Fruit fly (Drosophila melanogaster) whole organism, embryonic: Measurements from ENCODE around the gene dlt.
A peak's percentile ranks its signal among the peaks of the same experiment; 100 is the strongest.

Experiments
- Atf6 ChIP-seq: fragments of 200-800 bp; sonication (Bioruptor generic); IDR thresholded peaks from 2 replicates; pipeline ENCODE4 v1.3.6; 2022; ENCODE audit warnings: missing biosample characterization, missing genetic modification characterization
- Bteb2 ChIP-seq: fragments of 200-800 bp; sonication (Bioruptor generic); optimal IDR thresholded peaks from 2 replicates; lab custom pipeline; 2016; ENCODE audit warnings: missing biosample characterization, missing genetic modification characterization
- CG10147 ChIP-seq: fragments of 200-800 bp; sonication (Bioruptor generic); optimal IDR thresholded peaks from 2 replicates; lab custom pipeline; 2019; ENCODE audit warnings: missing biosample characterization, mild to moderate bottlenecking, missing genetic modification characterization, moderate library complexity
- CG10543 ChIP-seq: fragments of 200-800 bp; sonication (Bioruptor generic); optimal IDR thresholded peaks from 3 replicates; lab custom pipeline; 2017; ENCODE audit warnings: missing biosample characterization, mild to moderate bottlenecking, missing genetic modification characterization, moderate library complexity
- CG12236 ChIP-seq: fragments of 200-800 bp; sonication (Bioruptor generic); optimal IDR thresholded peaks from 2 replicates; lab custom pipeline; 2016; ENCODE audit warnings: missing biosample characterization, missing genetic modification characterization
- CG16813 ChIP-seq: fragments of 200-800 bp; sonication (Bioruptor generic); IDR thresholded peaks from 3 replicates; pipeline ENCODE4 v1.3.6; 2022; ENCODE audit warnings: missing biosample characterization, missing genetic modification characterization; ENCODE audit not compliant: partially characterized antibody
- CG17359 ChIP-seq: fragments of 200-800 bp; sonication (Bioruptor generic); optimal IDR thresholded peaks from 3 replicates; lab custom pipeline; 2018; ENCODE audit warnings: missing biosample characterization, mild to moderate bottlenecking, missing genetic modification characterization, moderate library complexity
- CG17612 ChIP-seq: fragments of 200-800 bp; sonication (Bioruptor generic); IDR thresholded peaks from 2 replicates; pipeline ENCODE4 v1.3.6; 2022; ENCODE audit warnings: missing biosample characterization, missing genetic modification characterization
- CG32767 ChIP-seq: fragments of 200-800 bp; sonication (Bioruptor generic); IDR thresholded peaks from 2 replicates; pipeline ENCODE4 v1.3.6; 2022; ENCODE audit warnings: missing biosample characterization, missing genetic modification characterization
- CG32772 ChIP-seq: fragments of 200-800 bp; sonication (Bioruptor generic); IDR thresholded peaks from 2 replicates; pipeline ENCODE4 v1.3.6; 2022; ENCODE audit warnings: missing biosample characterization, missing genetic modification characterization
- CG34376 ChIP-seq: fragments of 200-800 bp; sonication (Bioruptor generic); optimal IDR thresholded peaks from 2 replicates; lab custom pipeline; 2018; ENCODE audit warnings: missing biosample characterization, mild to moderate bottlenecking, missing genetic modification characterization
- CG43689 ChIP-seq: fragments of 200-800 bp; sonication (Bioruptor generic); IDR thresholded peaks from 2 replicates; pipeline ENCODE4 v1.3.6; 2022; ENCODE audit warnings: missing biosample characterization, missing genetic modification characterization
- CG4404 ChIP-seq: fragments of 200-800 bp; sonication (Bioruptor generic); IDR thresholded peaks from 2 replicates; pipeline ENCODE4 v1.3.6; 2022; ENCODE audit warnings: missing biosample characterization, missing genetic modification characterization
- CG4617 ChIP-seq: fragments of 200-800 bp; sonication (Bioruptor generic); optimal IDR thresholded peaks from 3 replicates; lab custom pipeline; 2016; ENCODE audit warnings: missing biosample characterization, missing genetic modification characterization, borderline replicate concordance
- CG6254 ChIP-seq: fragments of 200-800 bp; sonication (Bioruptor generic); optimal IDR thresholded peaks from 3 replicates; lab custom pipeline; 2017; ENCODE audit warnings: mild to moderate bottlenecking, missing biosample characterization, missing genetic modification reagents, missing genetic modification characterization
- Dbx ChIP-seq: fragments of 200-800 bp; sonication (Bioruptor generic); IDR thresholded peaks from 3 replicates; pipeline ENCODE4 v1.3.6; 2022; ENCODE audit warnings: missing biosample characterization, missing genetic modification characterization
- E2f2 ChIP-seq: fragments of 200-800 bp; sonication (Bioruptor generic); IDR thresholded peaks from 2 replicates; pipeline ENCODE4 v1.3.6; 2022; ENCODE audit warnings: missing biosample characterization, missing genetic modification characterization
- Fer1 ChIP-seq: fragments of 200-800 bp; sonication (Bioruptor generic); optimal IDR thresholded peaks from 2 replicates; lab custom pipeline; 2017; ENCODE audit warnings: missing biosample characterization, mild to moderate bottlenecking, missing genetic modification characterization
- GATAe ChIP-seq: fragments of 200-800 bp; sonication (Bioruptor generic); conservative IDR thresholded peaks from 2 replicates; pipeline ENCODE4 v1.3.6; 2022; ENCODE audit warnings: missing biosample characterization, missing genetic modification characterization
- H15 ChIP-seq: fragments of 200-800 bp; sonication (Bioruptor generic); IDR thresholded peaks from 3 replicates; pipeline ENCODE4 v1.3.6; 2022; ENCODE audit warnings: missing biosample characterization, missing genetic modification characterization
- Hey ChIP-seq: fragments of 200-800 bp; sonication (Bioruptor generic); optimal IDR thresholded peaks from 3 replicates; lab custom pipeline; 2018; ENCODE audit warnings: missing biosample characterization, mild to moderate bottlenecking, missing genetic modification characterization
- HmgD ChIP-seq: fragments of 200-800 bp; sonication (Bioruptor generic); optimal IDR thresholded peaks from 3 replicates; lab custom pipeline; 2016; ENCODE audit warnings: missing biosample characterization, missing genetic modification characterization
- HmgZ ChIP-seq: fragments of 200-800 bp; sonication (Bioruptor generic); optimal IDR thresholded peaks from 2 replicates; lab custom pipeline; 2018; ENCODE audit warnings: missing biosample characterization, mild to moderate bottlenecking, missing genetic modification characterization
- Opbp ChIP-seq: fragments of 200-800 bp; sonication (Bioruptor generic); IDR thresholded peaks from 3 replicates; pipeline ENCODE4 v1.3.6; 2022; ENCODE audit warnings: missing biosample characterization, missing genetic modification characterization; ENCODE audit not compliant: partially characterized antibody
- Pdp1 ChIP-seq, 2 experiments: fragments of 200-800 bp; sonication (Bioruptor generic); optimal IDR thresholded peaks; 3 replicates each; lab custom pipeline; 2016; ENCODE audit warnings: missing biosample characterization in 2 of 2, missing genetic modification characterization in 2 of 2, mild to moderate bottlenecking in 1 of 2, moderate library complexity in 1 of 2
- Sin3A ChIP-seq: fragments of >200 bp; optimal IDR thresholded peaks from 2 replicates; lab custom pipeline; 2018
- chinmo ChIP-seq: fragments of 200-800 bp; sonication (Bioruptor generic); IDR thresholded peaks from 4 replicates; pipeline ENCODE4 v1.3.6; 2022; ENCODE audit warnings: missing biosample characterization, missing genetic modification characterization; ENCODE audit not compliant: partially characterized antibody
- dm ChIP-seq: fragments of 200-800 bp; sonication (Bioruptor generic); optimal IDR thresholded peaks from 3 replicates; lab custom pipeline; 2016; ENCODE audit warnings: missing biosample characterization, missing genetic modification characterization
- en ChIP-seq: fragments of 200-800 bp; sonication (Bioruptor generic); optimal IDR thresholded peaks from 2 replicates; lab custom pipeline; 2016; ENCODE audit warnings: missing biosample characterization, missing genetic modification characterization
- exex ChIP-seq: fragments of 200-800 bp; sonication (Bioruptor generic); optimal IDR thresholded peaks from 4 replicates; lab custom pipeline; 2018; ENCODE audit warnings: missing biosample characterization, mild to moderate bottlenecking, missing genetic modification characterization, moderate library complexity
- grn ChIP-seq: fragments of 200-800 bp; sonication (Bioruptor generic); optimal IDR thresholded peaks from 3 replicates; lab custom pipeline; 2017; ENCODE audit warnings: missing biosample characterization, missing genetic modification characterization
- jigr1 ChIP-seq: fragments of 200-800 bp; sonication (Bioruptor generic); IDR thresholded peaks from 3 replicates; pipeline ENCODE4 v1.3.6; 2022; ENCODE audit warnings: missing biosample characterization, missing genetic modification characterization
- jumu ChIP-seq: fragments of 200-800 bp; sonication (Bioruptor generic); optimal IDR thresholded peaks from 3 replicates; lab custom pipeline; 2016; ENCODE audit warnings: missing biosample characterization, missing genetic modification characterization
- kay ChIP-seq: fragments of 200-800 bp; sonication (Bioruptor generic); optimal IDR thresholded peaks from 2 replicates; lab custom pipeline; 2016; ENCODE audit warnings: missing biosample characterization, missing genetic modification characterization
- mam ChIP-seq: fragments of 200-800 bp; sonication (Bioruptor generic); optimal IDR thresholded peaks from 3 replicates; lab custom pipeline; 2016; ENCODE audit warnings: missing biosample characterization, missing genetic modification characterization
- mirr ChIP-seq: fragments of 200-800 bp; sonication (Bioruptor generic); optimal IDR thresholded peaks from 3 replicates; lab custom pipeline; 2018; ENCODE audit warnings: missing biosample characterization, mild to moderate bottlenecking, missing genetic modification characterization
- pfk ChIP-seq: fragments of 200-800 bp; sonication (Bioruptor generic); optimal IDR thresholded peaks from 2 replicates; lab custom pipeline; 2018; ENCODE audit warnings: missing biosample characterization, mild to moderate bottlenecking, missing genetic modification characterization, moderate library complexity
- pnt ChIP-seq: fragments of 200-800 bp; sonication (Bioruptor generic); optimal IDR thresholded peaks from 3 replicates; lab custom pipeline; 2016; ENCODE audit warnings: missing biosample characterization, missing genetic modification characterization
- rib ChIP-seq: fragments of 200-800 bp; sonication (Bioruptor generic); IDR thresholded peaks from 2 replicates; pipeline ENCODE4 v1.3.6; 2022; ENCODE audit warnings: missing biosample characterization, missing genetic modification characterization
- sc ChIP-seq, 3 experiments: fragments of >200 bp in 2 of 3; fragments of 200-800 bp in 1 of 3; sonication (Bioruptor generic) in 1 of 3; optimal IDR thresholded peaks; 2 replicates in 2 of 3; 3 replicates in 1 of 3; lab custom pipeline; 2017; ENCODE audit warnings: mild to moderate bottlenecking in 1 of 3, missing biosample characterization in 1 of 3, missing genetic modification characterization in 1 of 3, missing genetic modification reagents in 1 of 3
- sd ChIP-seq: fragments of 200-800 bp; sonication (Bioruptor generic); optimal IDR thresholded peaks from 3 replicates; lab custom pipeline; 2018; ENCODE audit warnings: missing biosample characterization, mild to moderate bottlenecking, missing genetic modification characterization, moderate library complexity
- sisA ChIP-seq: fragments of 200-800 bp; sonication (Bioruptor generic); IDR thresholded peaks from 2 replicates; pipeline ENCODE4 v1.3.6; 2022; ENCODE audit warnings: missing biosample characterization, missing genetic modification characterization
- sug ChIP-seq: fragments of 200-800 bp; optimal IDR thresholded peaks from 2 replicates; lab custom pipeline; 2019; ENCODE audit warnings: missing biosample characterization, mild to moderate bottlenecking, missing genetic modification characterization, moderate library complexity
- toy ChIP-seq: fragments of 200-800 bp; sonication (Bioruptor generic); IDR thresholded peaks from 2 replicates; pipeline ENCODE4 v1.3.6; 2022; ENCODE audit warnings: missing biosample characterization, missing genetic modification characterization
- vvl ChIP-seq: fragments of 200-800 bp; sonication (Bioruptor generic); IDR thresholded peaks from 2 replicates; pipeline ENCODE4 v1.3.6; 2022; ENCODE audit warnings: missing biosample characterization, missing genetic modification characterization
- yki ChIP-seq: fragments of >200 bp; optimal IDR thresholded peaks from 3 replicates; lab custom pipeline; 2018

Gene dlt

dm6 chr3L:1794164-1794942 lies 775 bp downstream of the dlt start (continued):
- TF ChIP-seq sisA (GFP tag; lab: Robert Waterston, UW) (no peak), Opbp (no peak), mam (no peak), CG43689 (GFP tag; lab: Robert Waterston, UW) (no peak), CG12236 (no peak), HmgD (GFP tag; lab: Kevin White, UChicago) (no peak), Bteb2 (GFP tag; lab: Kevin White, UChicago) (no peak), chinmo (GFP tag; lab: Robert Waterston, UW) (peak; percentile 98), CG32772 (GFP tag; lab: Robert Waterston, UW) (no peak), CG4404 (GFP tag; lab: Robert Waterston, UW) (no peak), jumu (GFP tag; lab: Kevin White, UChicago) (no peak), vvl (peak; percentile 70), kay (GFP tag; lab: Kevin White, UChicago) (no peak), sc (optimal IDR thresholded peaks at IDR 0.05; lab: Kevin White, UChicago) (no peak), sc (GFP tag; optimal IDR thresholded peaks at IDR 0.05; lab: Kevin White, UChicago) (no peak), dm (no peak), en (no peak), CG17612 (GFP tag; lab: Robert Waterston, UW) (no peak), Fer1 (GFP tag; lab: Kevin White, UChicago) (peak; percentile 57), CG6254 (no peak), CG10543 (GFP tag; lab: Kevin White, UChicago) (peak; percentile 90), CG4617 (GFP tag; lab: Kevin White, UChicago) (no peak), H15 (no peak), Atf6 (GFP tag; lab: Robert Waterston, UW) (peak; percentile 41; the same call in 1 of the 2 replicates)
- TF ChIP-seq, all 482 proteins: peak for 147

- TF ChIP-seq sug (peak; percentile 66), yki (lab: Kevin White, UChicago) (no peak), jigr1 (GFP tag; lab: Robert Waterston, UW) (no peak), HmgZ (tag; lab: Kevin White, UChicago) (peak; percentile 18), mirr (peak; percentile 34), sd (tag; lab: Kevin White, UChicago) (peak; percentile 78), pfk (peak; percentile 55), Hey (peak; percentile 97), GATAe (GFP tag; lab: Robert Waterston, UW) (peak; percentile 57), rib (GFP tag; lab: Robert Waterston, UW) (no peak), CG34376 (GFP tag; lab: Kevin White, UChicago) (peak; percentile 65), exex (tag; lab: Kevin White, UChicago) (peak; percentile 69), CG10147 (GFP tag; lab: Kevin White, UChicago) (no peak), Pdp1 (GFP tag; optimal IDR thresholded peaks at IDR 0.05; lab: Kevin White, UChicago) (peak in 1 of 2 experiments; percentile 66), pnt (GFP tag; lab: Kevin White, UChicago) (no peak), CG16813 (GFP tag; lab: Robert Waterston, UW) (no peak), CG17359 (tag; lab: Kevin White, UChicago) (no peak), Sin3A (no peak), grn (GFP tag; lab: Kevin White, UChicago) (peak; percentile 3), Dbx (0 out of 3 replicates have a peak, but pooled peaks have one; percentile 8), E2f2 (GFP tag; lab: Robert Waterston, UW) (no peak), kay (GFP tag; lab: Kevin White, UChicago) (peak; percentile 28), CG32767 (GFP tag; lab: Robert Waterston, UW) (no peak), toy (GFP tag; lab: Robert Waterston, UW) (no peak), CG10543 (GFP tag; lab: Kevin White, UChicago) (peak; percentile 55)
- TF ChIP-seq, all 482 proteins: peak for 14
These were observed 5.8 kb downstream of the dlt start for dm6 chr3L:1789339-1789738.
